Worm (Caenorhabditis elegans) whole organism, early embryonic: ENCODE data around the gene abcf-1.

Experiments used
- B0310.2 ChIP-seq: sonication (generic microtip); optimal IDR thresholded peaks from 2 replicates; lab custom pipeline; 2016; ENCODE audit warnings: mild to moderate bottlenecking, missing genetic modification characterization, missing compliant biosample characterization
- F13C5.2 ChIP-seq: sonication (generic microtip); optimal IDR thresholded peaks from 2 replicates; lab custom pipeline; 2017; ENCODE audit warnings: mild to moderate bottlenecking, missing genetic modification characterization, inconsistent platforms, missing compliant biosample characterization
- aly-1 ChIP-seq: sonication (generic microtip); optimal IDR thresholded peaks from 2 replicates; lab custom pipeline; 2016; ENCODE audit warnings: missing genetic modification characterization, missing compliant biosample characterization
- ama-1 ChIP-seq: fragments of 150-350 bp; optimal IDR thresholded peaks from 2 replicates; lab custom pipeline; 2014
- ceh-13 ChIP-seq: fragments of 200-800 bp; sonication (Bioruptor generic); optimal IDR thresholded peaks from 2 replicates; lab custom pipeline; 2018; ENCODE audit warnings: mild to moderate bottlenecking, missing genetic modification characterization, missing compliant biosample characterization
- ceh-36 ChIP-seq: sonication (generic microtip); optimal IDR thresholded peaks from 2 replicates; lab custom pipeline; 2016; ENCODE audit warnings: missing genetic modification characterization, inconsistent platforms, missing compliant biosample characterization
- ets-7 ChIP-seq: sonication (generic microtip); optimal IDR thresholded peaks from 2 replicates; lab custom pipeline; 2016; ENCODE audit warnings: missing genotype, missing genetic modification characterization, missing compliant biosample characterization
- flt-1 ChIP-seq: fragments of 200-800 bp; sonication (Bioruptor generic); IDR thresholded peaks from 2 replicates; pipeline ENCODE4 v1.3.6; 2022; ENCODE audit warnings: missing genetic modification characterization, missing compliant biosample characterization
- hmbx-1 ChIP-seq: sonication (generic microtip); optimal IDR thresholded peaks from 2 replicates; lab custom pipeline; 2016; ENCODE audit warnings: mild to moderate bottlenecking, missing genetic modification characterization, missing compliant biosample characterization
- hmg-4 ChIP-seq: fragments of 200-800 bp; sonication (Bioruptor generic); optimal IDR thresholded peaks from 2 replicates; lab custom pipeline; 2018; ENCODE audit warnings: mild to moderate bottlenecking, missing genetic modification characterization, missing compliant biosample characterization
- hnd-1 ChIP-seq: sonication (generic microtip); optimal IDR thresholded peaks from 2 replicates; lab custom pipeline; 2016; ENCODE audit warnings: missing genetic modification characterization, missing compliant biosample characterization
- pes-1 ChIP-seq: fragments of 200-800 bp; sonication (Bioruptor generic); IDR thresholded peaks from 2 replicates; pipeline ENCODE4 v1.3.6; 2022; ENCODE audit warnings: missing genetic modification reagents, missing genetic modification characterization, missing compliant biosample characterization
- scrt-1 ChIP-seq: fragments of 200-800 bp; sonication (Bioruptor generic); IDR thresholded peaks from 2 replicates; pipeline ENCODE4 v1.3.6; 2022; ENCODE audit warnings: missing genetic modification characterization, missing compliant biosample characterization
- sea-1 ChIP-seq: fragments of 200-800 bp; sonication (Bioruptor generic); conservative IDR thresholded peaks from 2 replicates; pipeline ENCODE4 v1.3.6; 2022; ENCODE audit warnings: missing genetic modification characterization, missing compliant biosample characterization
- tbx-11 ChIP-seq: fragments of 200-800 bp; sonication (Bioruptor generic); IDR thresholded peaks from 2 replicates; pipeline ENCODE4 v1.3.6; 2022; ENCODE audit warnings: missing genetic modification characterization, missing compliant biosample characterization
- tbx-37 ChIP-seq: fragments of 200-800 bp; sonication (Bioruptor generic); conservative IDR thresholded peaks from 2 replicates; pipeline ENCODE4 v1.3.6; 2022; ENCODE audit warnings: missing genetic modification reagents, missing genetic modification characterization, missing compliant biosample characterization
- tra-4 ChIP-seq: sonication (generic microtip); optimal IDR thresholded peaks from 2 replicates; lab custom pipeline; 2017; ENCODE audit warnings: missing genetic modification characterization, missing compliant biosample characterization

The abcf-1 gene

DNA sequence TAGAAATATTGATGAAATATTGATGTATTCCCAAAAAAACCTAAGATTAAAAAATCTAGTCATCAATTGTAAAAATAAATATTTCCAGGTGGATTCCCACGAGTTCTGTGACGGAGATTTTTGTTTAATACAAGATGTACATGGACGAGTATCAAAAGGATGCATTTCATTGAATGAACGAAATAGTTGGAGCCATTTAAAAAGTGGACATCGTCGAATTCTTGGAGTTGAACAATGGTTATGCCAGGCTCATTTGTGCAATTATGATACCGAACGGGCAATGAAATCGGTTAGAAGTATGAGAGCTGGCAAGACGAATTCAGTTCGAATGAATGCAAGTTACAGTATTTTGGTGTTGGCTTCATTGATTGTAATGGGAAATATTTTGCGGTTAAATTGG is 13.6 kb downstream of the abcf-1 start:
- TF ChIP-seq hmbx-1 (tag; lab: Kevin White, UChicago) = no peak
- no peak for TF ChIP-seq ceh-13 (GFP tag; lab: Kevin White, UChicago)
- no peak for TF ChIP-seq tra-4
- no peak for TF ChIP-seq F13C5.2 (tag; lab: Kevin White, UChicago)
- TF ChIP-seq hmg-4 (GFP tag; lab: Kevin White, UChicago) = no peak
- no peak for TF ChIP-seq hnd-1
- no peak for TF ChIP-seq aly-1 (tag; lab: Kevin White, UChicago)
- no peak for TF ChIP-seq ceh-36 (tag; lab: Kevin White, UChicago)
- TF ChIP-seq tbx-37 (GFP tag; lab: Robert Waterston, UW) = no peak
- no peak for TF ChIP-seq flt-1
- TF ChIP-seq tbx-11 (GFP tag; lab: Robert Waterston, UW) = no peak
- no peak for TF ChIP-seq scrt-1 (GFP tag; lab: Robert Waterston, UW)
- TF ChIP-seq pes-1 = no peak
- TF ChIP-seq ama-1 = no peak
- no peak for TF ChIP-seq sea-1 (GFP tag; lab: Robert Waterston, UW)
- TF ChIP-seq ets-7 = no peak

DNA sequence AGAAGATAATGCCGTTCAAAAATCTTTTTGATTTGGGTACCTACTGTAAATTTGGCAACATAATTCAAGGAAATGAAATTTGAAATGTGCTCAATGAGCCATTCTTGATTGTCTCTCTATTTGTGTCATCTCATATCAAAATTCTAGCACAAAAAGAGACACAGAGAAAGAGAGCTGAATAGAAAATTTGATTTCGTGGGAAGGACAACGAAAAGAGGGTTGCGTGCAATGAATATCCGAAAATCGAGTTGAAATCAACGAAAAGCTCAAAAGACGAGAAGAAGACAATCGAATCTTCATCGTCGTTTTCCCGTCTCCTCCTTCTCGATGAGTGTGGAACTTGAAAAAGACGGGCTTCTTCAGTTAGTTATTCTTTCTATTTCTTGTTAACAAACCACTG is 15.3 kb downstream of the abcf-1 start, which contains the start of gene C15C8.5:
TSS of gene C15C8.5 (plus strand) at position 152 of the 400 bp plus-strand sequence.
- TF ChIP-seq ets-7 (no peak), ama-1 (no peak), B0310.2 (tag; lab: Kevin White, UChicago) (no peak), hmbx-1 (tag; lab: Kevin White, UChicago) (no peak), hmg-4 (GFP tag; lab: Kevin White, UChicago) (no peak), ceh-36 (tag; lab: Kevin White, UChicago) (no peak), ceh-13 (GFP tag; lab: Kevin White, UChicago) (no peak), flt-1 (no peak), tbx-11 (GFP tag; lab: Robert Waterston, UW) (no peak), F13C5.2 (tag; lab: Kevin White, UChicago) (no peak), sea-1 (GFP tag; lab: Robert Waterston, UW) (no peak), tbx-37 (GFP tag; lab: Robert Waterston, UW) (no peak), tra-4 (no peak), aly-1 (tag; lab: Kevin White, UChicago) (no peak), pes-1 (no peak), hnd-1 (no peak)

DNA sequence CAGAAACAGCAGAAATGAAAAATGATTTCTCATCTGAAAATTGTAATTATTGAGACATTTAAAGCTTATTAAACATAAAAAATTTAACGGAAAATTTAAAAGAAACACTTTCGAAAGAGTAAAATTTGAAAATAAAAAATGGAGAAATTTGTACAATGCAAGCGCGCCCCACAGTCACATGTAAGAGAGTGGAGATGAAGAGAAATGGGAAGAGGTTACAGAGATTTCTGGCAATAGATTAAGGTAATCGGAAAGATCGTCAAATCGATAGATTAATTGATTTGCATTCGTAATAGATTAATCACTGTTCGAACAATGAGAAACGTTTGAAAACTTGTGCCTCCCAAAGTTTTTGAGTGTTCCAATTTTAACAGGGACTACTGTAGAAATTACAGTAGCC is 15.7 kb downstream of the abcf-1 start, which contains the start of gene C15C8.4:
TSS of gene C15C8.4 (minus strand) at position 33 of the 400 bp plus-strand sequence.
- no peak for TF ChIP-seq flt-1
- no peak for TF ChIP-seq hmbx-1 (tag; lab: Kevin White, UChicago)

- TF ChIP-seq pes-1 = no peak
- no peak for TF ChIP-seq hmbx-1 (tag; lab: Kevin White, UChicago)
- TF ChIP-seq ceh-13 (GFP tag; lab: Kevin White, UChicago) = no peak
These were observed 18.2 kb downstream of the abcf-1 start, which contains the start of gene C15C8.7 for ce11 chrV:12744979-12745378. Gene C15C8.7 (minus strand): TSS chrV:12745050.

DNA sequence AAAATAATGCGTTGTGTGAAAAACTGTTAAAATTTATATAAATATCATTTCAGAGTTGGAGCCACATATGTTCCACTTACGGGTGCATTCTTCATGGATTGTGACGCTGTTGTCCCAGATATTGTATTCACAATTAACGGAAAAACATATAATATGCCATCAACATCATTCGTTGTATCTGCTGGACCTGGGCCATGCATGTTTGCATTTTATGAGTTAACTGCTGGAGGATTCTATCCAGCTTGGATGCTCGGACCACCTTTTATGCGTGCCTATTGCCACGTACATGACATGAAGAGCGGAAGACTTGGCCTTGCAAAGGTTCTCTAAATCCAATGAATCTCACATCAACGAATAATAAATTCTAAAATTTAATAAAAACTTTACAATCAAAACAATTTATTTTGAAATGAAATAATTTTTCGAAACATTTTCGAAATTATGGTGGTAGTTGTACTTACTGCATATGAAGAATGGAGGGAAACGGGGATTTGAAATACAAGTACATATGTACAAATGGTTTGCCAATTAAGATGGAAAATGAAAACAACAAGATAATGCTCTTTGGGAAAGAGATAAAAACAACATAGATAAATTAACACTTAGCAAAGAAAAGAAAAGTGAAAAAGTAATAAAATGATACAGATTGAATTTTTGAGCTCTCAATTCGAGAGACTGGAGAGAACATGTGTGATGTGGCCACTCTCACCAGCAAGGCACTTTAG is 19.2 kb downstream of the abcf-1 start:
- TF ChIP-seq tra-4 = no peak
- TF ChIP-seq tbx-37 (GFP tag; lab: Robert Waterston, UW) = no peak
- no peak for TF ChIP-seq F13C5.2 (tag; lab: Kevin White, UChicago)
- TF ChIP-seq aly-1 (tag; lab: Kevin White, UChicago) = no peak
- TF ChIP-seq B0310.2 (tag; lab: Kevin White, UChicago) = no peak
- TF ChIP-seq scrt-1 (GFP tag; lab: Robert Waterston, UW) = no peak
- TF ChIP-seq hmg-4 (GFP tag; lab: Kevin White, UChicago) = no peak
- no peak for TF ChIP-seq ceh-36 (tag; lab: Kevin White, UChicago)
- TF ChIP-seq hnd-1 = no peak
- TF ChIP-seq ama-1 = no peak
- TF ChIP-seq pes-1 = no peak
- no peak for TF ChIP-seq flt-1
- TF ChIP-seq ets-7 = no peak
- no peak for TF ChIP-seq hmbx-1 (tag; lab: Kevin White, UChicago)
- no peak for TF ChIP-seq sea-1 (GFP tag; lab: Robert Waterston, UW)
- TF ChIP-seq ceh-13 (GFP tag; lab: Kevin White, UChicago) = no peak
- no peak for TF ChIP-seq tbx-11 (GFP tag; lab: Robert Waterston, UW)

ce11 chrV:12741684-12742083 is 21.5 kb downstream of the abcf-1 start, which contains the start of gene hrg-7:
Gene hrg-7 (plus strand): TSS chrV:12742041.
- no peak for TF ChIP-seq hnd-1
- TF ChIP-seq ama-1 = no peak
- TF ChIP-seq ceh-13 (GFP tag; lab: Kevin White, UChicago) = no peak
- TF ChIP-seq sea-1 (GFP tag; lab: Robert Waterston, UW) = no peak
- TF ChIP-seq aly-1 (tag; lab: Kevin White, UChicago) = no peak

DNA sequence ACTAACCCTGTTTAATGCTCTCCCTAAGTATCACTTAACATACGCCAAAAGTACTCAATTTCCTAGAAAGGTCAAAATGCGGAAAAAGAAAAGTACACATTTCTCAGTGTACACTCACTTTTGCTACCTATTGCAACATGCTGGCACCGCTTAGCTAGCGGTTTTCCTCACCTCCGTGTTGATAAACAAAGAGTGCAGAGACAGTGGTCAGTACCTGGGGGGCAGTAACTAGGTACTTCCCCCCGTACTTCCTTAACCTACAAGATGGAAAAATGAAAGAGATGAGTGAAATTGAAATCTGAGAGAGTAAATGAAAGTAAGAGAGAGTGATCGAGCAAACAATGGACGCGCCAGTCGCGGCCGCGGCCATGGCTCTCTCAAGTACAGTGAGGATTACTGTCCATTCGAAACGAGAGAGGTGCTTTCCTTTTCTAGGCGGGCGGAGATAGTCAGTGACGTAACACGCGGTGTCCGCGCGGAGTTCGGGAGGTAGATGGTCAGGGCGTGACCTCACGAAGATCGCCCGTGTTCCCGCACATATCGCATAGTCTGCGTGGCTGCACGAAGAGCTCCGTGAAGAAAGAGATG is 26.9 kb downstream of the abcf-1 start, which contains the start of gene cky-1:
TSS of gene cky-1 (plus strand) at position 538 of the 588 bp plus-strand sequence.
- TF ChIP-seq ama-1 (no peak), aly-1 (tag; lab: Kevin White, UChicago) (no peak), tbx-37 (GFP tag; lab: Robert Waterston, UW) (no peak), sea-1 (GFP tag; lab: Robert Waterston, UW) (no peak), ceh-13 (GFP tag; lab: Kevin White, UChicago) (no peak), hnd-1 (no peak), ets-7 (no peak), F13C5.2 (tag; lab: Kevin White, UChicago) (no peak), flt-1 (no peak), tbx-11 (GFP tag; lab: Robert Waterston, UW) (no peak), ceh-36 (tag; lab: Kevin White, UChicago) (no peak), pes-1 (no peak), B0310.2 (tag; lab: Kevin White, UChicago) (no peak)
